Fruit fly (Drosophila melanogaster) whole organism, embryonic: ENCODE data around the gene TfAP-2.

Experiments
- Abd-B ChIP-seq: fragments of 200-800 bp; sonication (Bioruptor generic); optimal IDR thresholded peaks from 2 replicates; lab custom pipeline; 2018; ENCODE audit warnings: missing biosample characterization, mild to moderate bottlenecking, missing genetic modification characterization, moderate library complexity
- Antp ChIP-seq: fragments of 200-800 bp; sonication (Bioruptor generic); optimal IDR thresholded peaks from 3 replicates; lab custom pipeline; 2016; ENCODE audit warnings: missing biosample characterization, missing genetic modification characterization
- B-H1 ChIP-seq: fragments of 200-800 bp; sonication (Bioruptor generic); IDR thresholded peaks from 3 replicates; pipeline ENCODE4 v1.3.6; 2022; ENCODE audit warnings: missing biosample characterization, missing genetic modification characterization
- BEAF-32 ChIP-seq: fragments of 200-800 bp; sonication (Bioruptor generic); optimal IDR thresholded peaks from 3 replicates; lab custom pipeline; 2017; ENCODE audit warnings: missing biosample characterization, missing genetic modification characterization, mild to moderate bottlenecking, moderate library complexity, missing genetic modification reagents
- Blimp-1 ChIP-seq: fragments of 200-800 bp; sonication (Bioruptor generic); optimal IDR thresholded peaks from 3 replicates; lab custom pipeline; 2018; ENCODE audit warnings: missing biosample characterization, missing genetic modification characterization, mild to moderate bottlenecking, moderate library complexity, missing genetic modification reagents
- CG12219 ChIP-seq: fragments of 200-800 bp; sonication (Bioruptor generic); optimal IDR thresholded peaks from 3 replicates; lab custom pipeline; 2018; ENCODE audit warnings: missing biosample characterization, mild to moderate bottlenecking, missing genetic modification characterization
- CG12659 ChIP-seq: fragments of 200-800 bp; sonication (Bioruptor generic); optimal IDR thresholded peaks from 3 replicates; lab custom pipeline; 2017; ENCODE audit warnings: mild to moderate bottlenecking, missing biosample characterization, missing genetic modification reagents, missing genetic modification characterization
- CG13775 ChIP-seq: fragments of 200-800 bp; sonication (Bioruptor generic); optimal IDR thresholded peaks from 3 replicates; lab custom pipeline; 2017; ENCODE audit warnings: missing biosample characterization, mild to moderate bottlenecking, missing genetic modification characterization
- CG14014 ChIP-seq: fragments of 200-800 bp; sonication (Bioruptor generic); IDR thresholded peaks from 2 replicates; pipeline ENCODE4 v1.3.6; 2022; ENCODE audit warnings: missing biosample characterization, missing genetic modification characterization
- CG14860 ChIP-seq: fragments of 200-800 bp; sonication (Bioruptor generic); IDR thresholded peaks from 3 replicates; pipeline ENCODE4 v1.3.6; 2022; ENCODE audit warnings: missing biosample characterization, missing genetic modification characterization; ENCODE audit not compliant: partially characterized antibody
- CG15011 ChIP-seq: fragments of 200-800 bp; sonication (Bioruptor generic); optimal IDR thresholded peaks from 3 replicates; lab custom pipeline; 2018; ENCODE audit warnings: missing biosample characterization, mild to moderate bottlenecking, missing genetic modification characterization
- CG16813 ChIP-seq: fragments of 200-800 bp; sonication (Bioruptor generic); IDR thresholded peaks from 3 replicates; pipeline ENCODE4 v1.3.6; 2022; ENCODE audit warnings: missing biosample characterization, missing genetic modification characterization; ENCODE audit not compliant: partially characterized antibody
- CG16815 ChIP-seq: fragments of 200-800 bp; sonication (Bioruptor generic); optimal IDR thresholded peaks from 3 replicates; lab custom pipeline; 2017; ENCODE audit warnings: missing biosample characterization, mild to moderate bottlenecking, missing genetic modification characterization
- CG17385 ChIP-seq: fragments of 200-800 bp; sonication (Bioruptor generic); optimal IDR thresholded peaks from 3 replicates; lab custom pipeline; 2018; ENCODE audit warnings: missing biosample characterization, mild to moderate bottlenecking, missing genetic modification characterization
- CG1832 ChIP-seq: fragments of 200-800 bp; sonication (Bioruptor generic); optimal IDR thresholded peaks from 2 replicates; lab custom pipeline; 2017; ENCODE audit warnings: missing biosample characterization, mild to moderate bottlenecking, missing genetic modification characterization, inconsistent platforms
- CG2202 ChIP-seq: fragments of 200-800 bp; sonication (Bioruptor generic); optimal IDR thresholded peaks from 2 replicates; lab custom pipeline; 2018; ENCODE audit warnings: missing biosample characterization, mild to moderate bottlenecking, missing genetic modification characterization
- CG2889 ChIP-seq: fragments of 200-800 bp; sonication (Bioruptor generic); IDR thresholded peaks from 3 replicates; pipeline ENCODE4 v1.3.6; 2022; ENCODE audit warnings: missing biosample characterization, missing genetic modification characterization
- CG32772 ChIP-seq: fragments of 200-800 bp; sonication (Bioruptor generic); IDR thresholded peaks from 2 replicates; pipeline ENCODE4 v1.3.6; 2022; ENCODE audit warnings: missing biosample characterization, missing genetic modification characterization
- CG6175 ChIP-seq: fragments of 200-800 bp; sonication (Bioruptor generic); IDR thresholded peaks from 3 replicates; pipeline ENCODE4 v1.3.6; 2022; ENCODE audit warnings: missing biosample characterization, missing genetic modification characterization
- CG8089 ChIP-seq: fragments of 200-800 bp; sonication (Bioruptor generic); optimal IDR thresholded peaks from 3 replicates; lab custom pipeline; 2016; ENCODE audit warnings: missing biosample characterization, missing genetic modification characterization
- Dref ChIP-seq: fragments of 200-800 bp; sonication (Bioruptor generic); IDR thresholded peaks from 2 replicates; pipeline ENCODE4 v1.3.6; 2022; ENCODE audit warnings: missing biosample characterization, missing genetic modification characterization
- Fer3 ChIP-seq: fragments of 200-800 bp; sonication (Bioruptor generic); optimal IDR thresholded peaks from 2 replicates; lab custom pipeline; 2018; ENCODE audit warnings: missing biosample characterization, mild to moderate bottlenecking, missing genetic modification characterization, moderate library complexity
- H2.0 ChIP-seq: fragments of 200-800 bp; sonication (Bioruptor generic); IDR thresholded peaks from 2 replicates; pipeline ENCODE4 v1.3.6; 2022; ENCODE audit warnings: missing biosample characterization, missing genetic modification characterization
- HLH54F ChIP-seq: fragments of 200-800 bp; sonication (Bioruptor generic); optimal IDR thresholded peaks from 3 replicates; lab custom pipeline; 2016; ENCODE audit warnings: missing biosample characterization, missing genetic modification characterization
- Mes4 ChIP-seq: fragments of 200-800 bp; sonication (Bioruptor generic); optimal IDR thresholded peaks from 2 replicates; lab custom pipeline; 2016; ENCODE audit warnings: missing biosample characterization, missing genetic modification characterization
- Oaz ChIP-seq: fragments of 200-800 bp; sonication (Bioruptor generic); IDR thresholded peaks from 2 replicates; pipeline ENCODE4 v1.3.6; 2022; ENCODE audit warnings: missing biosample characterization, missing genetic modification characterization
- PHDP ChIP-seq: fragments of 200-800 bp; sonication (Bioruptor generic); optimal IDR thresholded peaks from 3 replicates; lab custom pipeline; 2018; ENCODE audit warnings: missing biosample characterization, mild to moderate bottlenecking, missing genetic modification characterization, moderate library complexity
- Six4 ChIP-seq: fragments of 200-800 bp; sonication (Bioruptor generic); optimal IDR thresholded peaks from 2 replicates; lab custom pipeline; 2016; ENCODE audit warnings: missing biosample characterization, missing genetic modification characterization
- ato ChIP-seq: fragments of 200-800 bp; sonication (Bioruptor generic); IDR thresholded peaks from 2 replicates; pipeline ENCODE4 v1.3.6; 2022; ENCODE audit warnings: missing biosample characterization, missing genetic modification characterization; ENCODE audit not compliant: partially characterized antibody
- bbx ChIP-seq: fragments of 200-800 bp; sonication (Bioruptor generic); IDR thresholded peaks from 2 replicates; pipeline ENCODE4 v1.3.6; 2022; ENCODE audit warnings: missing biosample characterization, missing genetic modification characterization; ENCODE audit not compliant: partially characterized antibody
- bigmax ChIP-seq: fragments of 200-800 bp; sonication (Bioruptor generic); optimal IDR thresholded peaks from 2 replicates; lab custom pipeline; 2018; ENCODE audit warnings: missing biosample characterization, mild to moderate bottlenecking, missing genetic modification characterization
- cg ChIP-seq: fragments of 200-800 bp; sonication (Bioruptor generic); optimal IDR thresholded peaks from 3 replicates; lab custom pipeline; 2019; ENCODE audit warnings: missing biosample characterization, mild to moderate bottlenecking, missing genetic modification characterization, moderate library complexity
- chif ChIP-seq, 2 experiments: fragments of 200-800 bp; sonication (Bioruptor generic); optimal IDR thresholded peaks; 3 replicates each; lab custom pipeline; 2016; ENCODE audit warnings: missing biosample characterization in 2 of 2, missing genetic modification characterization in 2 of 2
- cwo ChIP-seq: fragments of 200-800 bp; sonication (Bioruptor generic); optimal IDR thresholded peaks from 3 replicates; lab custom pipeline; 2017; ENCODE audit warnings: missing biosample characterization, missing genetic modification characterization, mild to moderate bottlenecking, moderate library complexity, missing genetic modification reagents
- eve ChIP-seq, 2 experiments: fragments of >200 bp; optimal IDR thresholded peaks; 2 replicates each; lab custom pipeline; 2017; ENCODE audit warnings: missing biosample characterization in 2 of 2, missing genetic modification characterization in 2 of 2
- fd3F ChIP-seq: fragments of 200-800 bp; sonication (Bioruptor generic); optimal IDR thresholded peaks from 2 replicates; lab custom pipeline; 2018; ENCODE audit warnings: missing biosample characterization, mild to moderate bottlenecking, missing genetic modification characterization, moderate library complexity
- gcm2 ChIP-seq: fragments of 200-800 bp; sonication (Bioruptor generic); optimal IDR thresholded peaks from 2 replicates; lab custom pipeline; 2016; ENCODE audit warnings: missing biosample characterization, missing genetic modification characterization
- gro ChIP-seq: fragments of 200-800 bp; sonication (Bioruptor generic); optimal IDR thresholded peaks from 2 replicates; lab custom pipeline; 2016; ENCODE audit warnings: missing biosample characterization, missing genetic modification characterization
- her ChIP-seq: fragments of 200-800 bp; sonication (Bioruptor generic); optimal IDR thresholded peaks from 2 replicates; lab custom pipeline; 2016; ENCODE audit warnings: missing biosample characterization, missing genetic modification characterization
- ken ChIP-seq: fragments of 200-800 bp; sonication (Bioruptor generic); IDR thresholded peaks from 3 replicates; pipeline ENCODE4 v1.3.6; 2022; ENCODE audit warnings: missing biosample characterization, missing genetic modification characterization
- klu ChIP-seq: fragments of 200-800 bp; sonication (Bioruptor generic); IDR thresholded peaks from 2 replicates; pipeline ENCODE4 v1.3.6; 2022; ENCODE audit warnings: missing biosample characterization, missing genetic modification characterization
- knrl ChIP-seq: fragments of 200-800 bp; sonication (Bioruptor generic); IDR thresholded peaks from 3 replicates; pipeline ENCODE4 v1.3.6; 2022; ENCODE audit warnings: missing biosample characterization, missing genetic modification characterization; ENCODE audit not compliant: partially characterized antibody
- mirr ChIP-seq: fragments of 200-800 bp; sonication (Bioruptor generic); optimal IDR thresholded peaks from 3 replicates; lab custom pipeline; 2018; ENCODE audit warnings: missing biosample characterization, mild to moderate bottlenecking, missing genetic modification characterization
- pita ChIP-seq: fragments of 200-800 bp; sonication (Bioruptor generic); optimal IDR thresholded peaks from 2 replicates; lab custom pipeline; 2017; ENCODE audit warnings: missing biosample characterization, mild to moderate bottlenecking, missing genetic modification characterization
- stwl ChIP-seq: fragments of 200-800 bp; sonication (Bioruptor generic); optimal IDR thresholded peaks from 3 replicates; lab custom pipeline; 2018; ENCODE audit warnings: missing biosample characterization, mild to moderate bottlenecking, missing genetic modification characterization, moderate library complexity
- tap ChIP-seq: fragments of 200-800 bp; optimal IDR thresholded peaks from 3 replicates; lab custom pipeline; 2019; ENCODE audit warnings: missing biosample characterization, mild to moderate bottlenecking, missing genetic modification characterization, moderate library complexity
- tll ChIP-seq, 2 experiments: fragments of 200-800 bp in 1 of 2; fragments of >200 bp in 1 of 2; sonication (Bioruptor generic) in 1 of 2; optimal IDR thresholded peaks; 2 replicates each; lab custom pipeline; 2017 to 2019; ENCODE audit warnings: missing biosample characterization in 2 of 2, missing genetic modification characterization in 2 of 2, mild to moderate bottlenecking in 1 of 2, moderate library complexity in 1 of 2
- vfl ChIP-seq: fragments of 200-800 bp; sonication (Bioruptor generic); optimal IDR thresholded peaks from 2 replicates; lab custom pipeline; 2016; ENCODE audit warnings: missing biosample characterization, missing genetic modification characterization
- zen ChIP-seq: fragments of 200-800 bp; sonication (Bioruptor generic); optimal IDR thresholded peaks from 3 replicates; lab custom pipeline; 2018; ENCODE audit warnings: missing biosample characterization, mild to moderate bottlenecking, missing genetic modification characterization, moderate library complexity

The TfAP-2 gene

DNA sequence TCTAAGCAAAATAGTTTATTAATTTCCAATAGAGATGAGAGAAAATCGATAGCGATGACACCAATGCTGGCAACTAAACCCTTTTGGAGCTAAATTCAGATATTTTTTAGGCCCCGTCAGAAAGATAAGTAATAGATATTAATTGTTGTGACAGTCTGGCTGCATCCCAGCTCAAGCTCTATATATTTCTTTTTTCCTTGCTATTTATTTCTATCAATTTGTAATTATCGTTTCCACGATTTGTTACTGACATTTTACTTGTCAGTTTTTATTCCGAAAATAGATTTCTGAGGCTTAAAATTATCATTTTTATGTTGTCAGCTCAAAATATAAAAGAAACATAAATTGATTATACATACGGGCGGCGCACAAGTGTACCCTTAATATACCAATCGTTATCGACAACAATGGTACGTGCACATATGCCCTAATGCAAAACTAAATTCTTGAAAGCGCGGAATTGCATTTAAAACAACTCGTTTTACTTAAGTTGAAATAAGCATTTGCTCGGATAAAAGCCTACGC lies 17.7 kb upstream of the TfAP-2 start, which contains the start of the genes CRIF and SMC5 (continued):
- TF ChIP-seq ato (GFP tag; lab: Robert Waterston, UW) (no peak), HLH54F (peak; percentile 78), pita (GFP tag; lab: Kevin White, UChicago) (no peak), Six4 (GFP tag; lab: Kevin White, UChicago) (peak; percentile 51), CG1832 (no peak), PHDP (tag; lab: Kevin White, UChicago) (no peak), CG16813 (GFP tag; lab: Robert Waterston, UW) (0 out of 3 replicates have a peak, but pooled peaks have one; percentile 30), Dref (peak; percentile 63), tll (GFP tag; optimal IDR thresholded peaks at IDR 0.05; lab: Kevin White, UChicago) (peak in 1 of 2 experiments; percentile 59), fd3F (GFP tag; lab: Kevin White, UChicago) (peak; percentile 54), H2.0 (peak; percentile 22; the same call in 1 of the 2 replicates), Abd-B (GFP tag; lab: Kevin White, UChicago) (peak; percentile 73), eve (GFP tag; optimal IDR thresholded peaks at IDR 0.05; lab: Kevin White, UChicago) (peak in 1 of 2 experiments; percentile 90), bbx (GFP tag; lab: Robert Waterston, UW) (no peak), CG14014 (peak; percentile 52; the same call in 1 of the 2 replicates), CG17385 (no peak), B-H1 (GFP tag; lab: Robert Waterston, UW) (peak; percentile 49; the same call in 1 of the 3 replicates), CG12219 (GFP tag; lab: Kevin White, UChicago) (no peak), klu (GFP tag; lab: Robert Waterston, UW) (no peak; the same call in 1 of the 2 replicates), ken (GFP tag; lab: Robert Waterston, UW) (peak; percentile 40; the same call in 1 of the 3 replicates), CG6175 (GFP tag; lab: Robert Waterston, UW) (no peak), cg (GFP tag; lab: Kevin White, UChicago) (no peak), vfl (GFP tag; lab: Kevin White, UChicago) (peak; percentile 46), Blimp-1 (GFP tag; lab: Kevin White, UChicago) (no peak), CG12659 (peak; percentile 79), CG2202 (tag; lab: Kevin White, UChicago) (no peak), bigmax (GFP tag; lab: Kevin White, UChicago) (no peak), knrl (GFP tag; lab: Robert Waterston, UW) (peak; percentile 42; the same call in 1 of the 3 replicates), gcm2 (GFP tag; lab: Kevin White, UChicago) (peak; percentile 31), chif (GFP tag; optimal IDR thresholded peaks at IDR 0.05; lab: Kevin White, UChicago) (peak; percentile 51 to 70), her (peak; percentile 43), cwo (GFP tag; lab: Kevin White, UChicago) (no peak), tap (tag; lab: Kevin White, UChicago) (no peak), stwl (tag; lab: Kevin White, UChicago) (no peak), Mes4 (GFP tag; lab: Kevin White, UChicago) (no peak), zen (tag; lab: Kevin White, UChicago) (peak; percentile 61), Antp (peak; percentile 36), gro (GFP tag; lab: Kevin White, UChicago) (peak; percentile 56), mirr (GFP tag; lab: Kevin White, UChicago) (no peak), CG15011 (GFP tag; lab: Kevin White, UChicago) (no peak), CG2889 (GFP tag; lab: Robert Waterston, UW) (0 out of 3 replicates have a peak, but pooled peaks have one; percentile 43), Oaz (GFP tag; lab: Robert Waterston, UW) (no peak), CG13775 (peak; percentile 85), CG32772 (no peak), CG16815 (GFP tag; lab: Kevin White, UChicago) (peak; percentile 54), CG14860 (GFP tag; lab: Robert Waterston, UW) (no peak), BEAF-32 (peak; percentile 57), CG8089 (GFP tag; lab: Kevin White, UChicago) (no peak), Fer3 (tag; lab: Kevin White, UChicago) (peak; percentile 46)
